Worm (Caenorhabditis elegans): ENCODE results near the gene T01D3.1.
A peak's percentile ranks its signal among the peaks of the same experiment; 100 is the strongest.

Gene T01D3.1

ce11 chrV:13654394-13654792, 35.3 kb upstream of the T01D3.1 start:
- 0 out of 2 replicates have a peak, but pooled peaks have one; percentile 29 for TF ChIP-seq K11D2.4 (GFP tag; IDR thresholded peaks at IDR 0.05)
- TF ChIP-seq nhr-80 (tag; optimal IDR thresholded peaks at IDR 0.05): peak; percentile 8
- TF ChIP-seq madf-8 (GFP tag; conservative IDR thresholded peaks at IDR 0.05): no peak
- TF ChIP-seq nfyb-1 (GFP tag; IDR thresholded peaks at IDR 0.05): 0 out of 2 replicates have a peak, but pooled peaks have one; percentile 23
- TF ChIP-seq cebp-1 (GFP tag; IDR thresholded peaks at IDR 0.05): peak; percentile 67
- TF ChIP-seq cebp-1 (tag; optimal IDR thresholded peaks at IDR 0.05): peak; percentile 76
- 0 out of 2 replicates have a peak, but pooled peaks have one; percentile 20 for TF ChIP-seq Y53G8AR.9 (GFP tag; conservative IDR thresholded peaks at IDR 0.05)
- peak; percentile 14 for TF ChIP-seq snpc-1.1 (tag; optimal IDR thresholded peaks at IDR 0.05; ENCODE audit: insufficient read depth)
- TF ChIP-seq madf-3 (GFP tag; IDR thresholded peaks at IDR 0.05): 0 out of 2 replicates have a peak, but pooled peaks have one; percentile 71
- TF ChIP-seq Y53F4B.3 (GFP tag; IDR thresholded peaks at IDR 0.05): no peak

ce11 chrV:13655202-13655764, 34.4 kb upstream of the T01D3.1 start:
- no peak for TF ChIP-seq ztf-22 (GFP tag; optimal IDR thresholded peaks at IDR 0.05)
- TF ChIP-seq mes-4 (tag; optimal IDR thresholded peaks at IDR 0.05): no peak
- no peak for TF ChIP-seq dpff-1 (tag; optimal IDR thresholded peaks at IDR 0.05)
- TF ChIP-seq hlh-26 (GFP tag; conservative IDR thresholded peaks at IDR 0.05): no peak
- no peak for TF ChIP-seq unc-130 (GFP tag; optimal IDR thresholded peaks at IDR 0.05)
- no peak for TF ChIP-seq nfya-2 (GFP tag; IDR thresholded peaks at IDR 0.05)
- TF ChIP-seq F10E7.11 (tag; optimal IDR thresholded peaks at IDR 0.05): no peak
- TF ChIP-seq hmg-1.2 (GFP tag; IDR thresholded peaks at IDR 0.05): peak; percentile 39
- TF ChIP-seq ztf-26 (tag; optimal IDR thresholded peaks at IDR 0.05): peak; percentile 37
- TF ChIP-seq B0035.1 (tag; optimal IDR thresholded peaks at IDR 0.05): no peak
- no peak for TF ChIP-seq tbx-9 (tag; optimal IDR thresholded peaks at IDR 0.05; ENCODE audit: borderline replicate concordance)
- TF ChIP-seq F52B5.7 (tag; optimal IDR thresholded peaks at IDR 0.05): no peak
- TF ChIP-seq cebp-1 (GFP tag; IDR thresholded peaks at IDR 0.05): no peak
- no peak for TF ChIP-seq cebp-1 (tag; optimal IDR thresholded peaks at IDR 0.05)
- TF ChIP-seq let-607 (tag; optimal IDR thresholded peaks at IDR 0.05): no peak
- TF ChIP-seq nhr-179 (tag; optimal IDR thresholded peaks at IDR 0.05): no peak
- TF ChIP-seq B0336.3 (GFP tag; IDR thresholded peaks at IDR 0.05): no peak
- TF ChIP-seq rec-8 (tag; optimal IDR thresholded peaks at IDR 0.05): no peak
- TF ChIP-seq tlf-1 (GFP tag; optimal IDR thresholded peaks at IDR 0.05): peak; percentile 3
- TF ChIP-seq ccch-3 (GFP tag; optimal IDR thresholded peaks at IDR 0.05): no peak
- no peak for TF ChIP-seq bed-2 (GFP tag; IDR thresholded peaks at IDR 0.05)
- no peak for TF ChIP-seq hmg-20 (GFP tag; IDR thresholded peaks at IDR 0.05)
- TF ChIP-seq lsy-27 (tag; optimal IDR thresholded peaks at IDR 0.05; ENCODE audit: borderline replicate concordance, insufficient read depth): no peak
- TF ChIP-seq nhr-27 (tag; optimal IDR thresholded peaks at IDR 0.05): no peak
- TF ChIP-seq Y53F4B.3 (GFP tag; IDR thresholded peaks at IDR 0.05): no peak
- no peak for TF ChIP-seq efl-1 (GFP tag; optimal IDR thresholded peaks at IDR 0.05)
- peak; percentile 63 for TF ChIP-seq chd-7 (tag; optimal IDR thresholded peaks at IDR 0.05)
- no peak for TF ChIP-seq sea-2 (GFP tag; IDR thresholded peaks at IDR 0.05)
- no peak for TF ChIP-seq T07F8.4 (tag; optimal IDR thresholded peaks at IDR 0.05)
- TF ChIP-seq sptf-2 (GFP tag; optimal IDR thresholded peaks at IDR 0.05): no peak
- no peak for TF ChIP-seq hlh-12 (tag; optimal IDR thresholded peaks at IDR 0.05)
- TF ChIP-seq atf-7 (tag; optimal IDR thresholded peaks at IDR 0.05): no peak
- no peak for TF ChIP-seq aptf-2 (GFP tag; conservative IDR thresholded peaks at IDR 0.05)
- no peak for TF ChIP-seq ekl-4 (GFP tag; IDR thresholded peaks at IDR 0.05)
- no peak for TF ChIP-seq C17E4.6 (GFP tag; IDR thresholded peaks at IDR 0.05)
- TF ChIP-seq F23B12.7 (tag; optimal IDR thresholded peaks at IDR 0.05; ENCODE audit: insufficient read depth): no peak
- TF ChIP-seq ceh-27 (GFP tag; optimal IDR thresholded peaks at IDR 0.05): peak; percentile 33
- TF ChIP-seq F49E8.2 (tag; optimal IDR thresholded peaks at IDR 0.05; ENCODE audit: insufficient read depth): no peak
- no peak for TF ChIP-seq ztf-28 (GFP tag; IDR thresholded peaks at IDR 0.05)

Measured in whole organism, young adult.